Fruit fly (Drosophila melanogaster): ENCODE results near the gene Nrx-1.

Nrx-1 gene

DNA sequence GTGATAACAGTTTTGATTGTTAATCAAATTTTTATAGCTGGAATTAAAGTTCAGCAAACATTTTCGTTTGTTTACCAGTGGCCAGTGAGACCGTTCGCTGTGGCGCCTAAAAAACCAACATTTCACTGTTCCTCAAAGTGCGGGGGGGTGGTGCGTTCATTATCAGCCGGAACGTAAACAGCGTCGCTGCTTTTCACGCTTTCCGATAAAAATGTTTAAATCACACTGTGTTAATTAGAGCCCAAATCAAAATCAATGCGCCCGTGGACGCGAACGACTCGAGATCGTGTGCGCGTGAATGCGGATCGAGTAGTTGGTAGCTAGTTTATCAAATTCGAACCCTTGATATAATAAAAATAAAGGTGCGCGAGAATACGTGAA lies 20.4 kb upstream of the Nrx-1 start, which contains the start of gene CG34376 (continued):
- no peak for TF ChIP-seq C15 (GFP tag; IDR thresholded peaks at IDR 0.05)
- peak; percentile 59; the same call in 1 of the 3 replicates for TF ChIP-seq CG14050 (GFP tag; IDR thresholded peaks at IDR 0.05)
- peak; percentile 49 for TF ChIP-seq CG18599 (GFP tag; optimal IDR thresholded peaks at IDR 0.05)
- peak; percentile 76 for TF ChIP-seq CG9437 (GFP tag; optimal IDR thresholded peaks at IDR 0.05)
- no peak for TF ChIP-seq jigr1 (GFP tag; IDR thresholded peaks at IDR 0.05)
- no peak for TF ChIP-seq CG14965 (GFP tag; optimal IDR thresholded peaks at IDR 0.05; ENCODE audit: borderline replicate concordance)
- TF ChIP-seq CoRest (tag; optimal IDR thresholded peaks at IDR 0.05): peak; percentile 62
- no peak for TF ChIP-seq Hand (GFP tag; optimal IDR thresholded peaks at IDR 0.05)
- peak; percentile 77 for TF ChIP-seq CG10543 (GFP tag; optimal IDR thresholded peaks at IDR 0.05)
- TF ChIP-seq CG31365 (tag; optimal IDR thresholded peaks at IDR 0.05): no peak
- TF ChIP-seq en (GFP tag; optimal IDR thresholded peaks at IDR 0.05): no peak
- TF ChIP-seq ap (GFP tag; IDR thresholded peaks at IDR 0.05): 0 out of 2 replicates have a peak, but pooled peaks have one; percentile 35
- 0 out of 3 replicates have a peak, but pooled peaks have one; percentile 61 for TF ChIP-seq CG2199 (GFP tag; IDR thresholded peaks at IDR 0.05)
- TF ChIP-seq trh (GFP tag; optimal IDR thresholded peaks at IDR 0.05): no peak
- TF ChIP-seq nom (GFP tag; optimal IDR thresholded peaks at IDR 0.05): no peak
- TF ChIP-seq CG6654 (GFP tag; optimal IDR thresholded peaks at IDR 0.05): no peak
- TF ChIP-seq tap (tag; optimal IDR thresholded peaks at IDR 0.05): no peak
- TF ChIP-seq chif (GFP tag; optimal IDR thresholded peaks at IDR 0.05): no peak
- TF ChIP-seq Awh (GFP tag; IDR thresholded peaks at IDR 0.05): peak; percentile 25; the same call in 1 of the 2 replicates
- TF ChIP-seq Trl (optimal IDR thresholded peaks at IDR 0.05): no peak
- TF ChIP-seq Trl (GFP tag; optimal IDR thresholded peaks at IDR 0.05): peak; percentile 13
- no peak for TF ChIP-seq tx (GFP tag; optimal IDR thresholded peaks at IDR 0.05)
- no peak for TF ChIP-seq D (optimal IDR thresholded peaks at IDR 0.05)
- no peak for TF ChIP-seq D (GFP tag; optimal IDR thresholded peaks at IDR 0.05)
- no peak for TF ChIP-seq Kr (GFP tag; optimal IDR thresholded peaks at IDR 0.05)
- TF ChIP-seq dan (GFP tag; IDR thresholded peaks at IDR 0.05): no peak
- TF ChIP-seq ham (GFP tag; IDR thresholded peaks at IDR 0.05): peak; percentile 61; the same call in 1 of the 2 replicates
- no peak for TF ChIP-seq Bteb2 (GFP tag; optimal IDR thresholded peaks at IDR 0.05)
- TF ChIP-seq ttk (GFP tag; IDR thresholded peaks at IDR 0.05): peak; percentile 35; the same call in 1 of the 2 replicates
- peak; percentile 24; the same call in 1 of the 2 replicates for TF ChIP-seq CG32772 (GFP tag; IDR thresholded peaks at IDR 0.05)
- peak; percentile 17 for TF ChIP-seq Fer1 (GFP tag; optimal IDR thresholded peaks at IDR 0.05)
- TF ChIP-seq HLH4C (GFP tag; IDR thresholded peaks at IDR 0.05; ENCODE audit: partially characterized antibody): peak; percentile 39; the same call in 2 of the 3 replicates
- TF ChIP-seq D19B (GFP tag; optimal IDR thresholded peaks at IDR 0.05): no peak
- peak in 1 of 2 experiments; percentile 22 for TF ChIP-seq Hr51 (GFP tag; optimal IDR thresholded peaks at IDR 0.05)
- no peak for TF ChIP-seq TFAM (GFP tag; optimal IDR thresholded peaks at IDR 0.05)
- no peak for TF ChIP-seq CG15479 (GFP tag; optimal IDR thresholded peaks at IDR 0.05)
- TF ChIP-seq Hey (tag; optimal IDR thresholded peaks at IDR 0.05): no peak
- TF ChIP-seq scrt (GFP tag; optimal IDR thresholded peaks at IDR 0.05): peak; percentile 18
- no peak for TF ChIP-seq Eip74EF (GFP tag; optimal IDR thresholded peaks at IDR 0.05)
- TF ChIP-seq NC2β (GFP tag; optimal IDR thresholded peaks at IDR 0.05): no peak
- no peak for TF ChIP-seq chn (GFP tag; optimal IDR thresholded peaks at IDR 0.05)
- TF ChIP-seq CG8290 (GFP tag; optimal IDR thresholded peaks at IDR 0.05): no peak
- TF ChIP-seq CG8290 (tag; optimal IDR thresholded peaks at IDR 0.05): peak in 1 of 2 experiments; percentile 69
- peak; percentile 33 for TF ChIP-seq Aef1 (GFP tag; IDR thresholded peaks at IDR 0.05)
- TF ChIP-seq NfI (GFP tag; optimal IDR thresholded peaks at IDR 0.05): peak; percentile 49
- TF ChIP-seq CG15269 (tag; optimal IDR thresholded peaks at IDR 0.05): no peak
- TF ChIP-seq wdn (GFP tag; IDR thresholded peaks at IDR 0.05): 0 out of 2 replicates have a peak, but pooled peaks have one; percentile 39
- TF ChIP-seq CG4854 (GFP tag; optimal IDR thresholded peaks at IDR 0.05): no peak
- TF ChIP-seq corto (GFP tag; optimal IDR thresholded peaks at IDR 0.05): no peak
- no peak for TF ChIP-seq Bdp1 (GFP tag; optimal IDR thresholded peaks at IDR 0.05)
- no peak; the same call in 1 of the 2 replicates for TF ChIP-seq Lim3 (GFP tag; IDR thresholded peaks at IDR 0.05)

Measured in whole organism, embryonic.